Worm (Caenorhabditis elegans) whole organism, dauer: ENCODE results near the gene Y116A8C.38.
"Not testable (repeated sequence)": the region's sequence is repeated elsewhere in the genome, so short reads cannot be mapped to it uniquely, and the experiment has no call there.

Source experiments
- unc-62 ChIP-seq: sonication (generic microtip); optimal IDR thresholded peaks from 2 replicates; lab custom pipeline; 2017; ENCODE audit warnings: missing biosample characterization, missing genetic modification reagents, missing genetic modification characterization

Y116A8C.38 gene

ce11 chrIV:17108805-17109204 lies 22.5 kb upstream of the Y116A8C.38 start:
- TF ChIP-seq unc-62 (GFP tag; lab: Kevin White, UChicago) = no peak

- no peak for TF ChIP-seq unc-62 (GFP tag; lab: Kevin White, UChicago)
These were observed 21.9 kb upstream of the Y116A8C.38 start for ce11 chrIV:17109436-17109835.

- TF ChIP-seq unc-62 (GFP tag; lab: Kevin White, UChicago) = no peak
These were observed 20.5 kb upstream of the Y116A8C.38 start, which contains the start of gene sfa-1 for ce11 chrIV:17110882-17111281. sfa-1 (minus strand) TSS chrIV:17110982.

ce11 chrIV:17111813-17112212 lies 19.5 kb upstream of the Y116A8C.38 start, which contains the start of gene Y116A8C.33:
Y116A8C.33 (plus strand) TSS chrIV:17112113.
- TF ChIP-seq unc-62 (GFP tag; lab: Kevin White, UChicago) = no peak

ce11 chrIV:17116345-17116744 lies 15.0 kb upstream of the Y116A8C.38 start, which contains the start of gene cyn-13:
cyn-13 (minus strand) TSS chrIV:17116657.
- TF ChIP-seq unc-62 (GFP tag; lab: Kevin White, UChicago) = no peak

- TF ChIP-seq unc-62 (GFP tag; lab: Kevin White, UChicago) = no peak
These were observed 14.5 kb upstream of the Y116A8C.38 start for ce11 chrIV:17116821-17117220.

ce11 chrIV:17118585-17118984 lies 12.8 kb upstream of the Y116A8C.38 start, which contains the start of gene uaf-2:
uaf-2 (minus strand) TSS chrIV:17118767.
- no peak for TF ChIP-seq unc-62 (GFP tag; lab: Kevin White, UChicago)

- TF ChIP-seq unc-62 (GFP tag; lab: Kevin White, UChicago) = no peak
These were observed 12.2 kb upstream of the Y116A8C.38 start, which contains the start of gene itsn-1 for ce11 chrIV:17118987-17119732. itsn-1 (plus strand) TSS chrIV:17119682.

ce11 chrIV:17121058-17121773 lies 10.1 kb upstream of the Y116A8C.38 start:
- no peak for TF ChIP-seq unc-62 (GFP tag; lab: Kevin White, UChicago)

- TF ChIP-seq unc-62 (GFP tag; lab: Kevin White, UChicago) = no peak
These were observed 5.4 kb upstream of the Y116A8C.38 start for ce11 chrIV:17125967-17126366.

ce11 chrIV:17126512-17126911 lies 4.8 kb upstream of the Y116A8C.38 start:
- no peak for TF ChIP-seq unc-62 (GFP tag; lab: Kevin White, UChicago)

- TF ChIP-seq unc-62 (GFP tag; lab: Kevin White, UChicago) = no peak
These were observed 19.1 kb downstream of the Y116A8C.38 start for ce11 chrIV:17150418-17150817.

- no peak for TF ChIP-seq unc-62 (GFP tag; lab: Kevin White, UChicago)
These were observed 19.5 kb downstream of the Y116A8C.38 start, which contains the start of gene Y116A8C.40 for ce11 chrIV:17150871-17151270. Y116A8C.40 (minus strand) TSS chrIV:17150971.

- TF ChIP-seq unc-62 (GFP tag; lab: Kevin White, UChicago) = no peak
These were observed 21.7 kb downstream of the Y116A8C.38 start for ce11 chrIV:17153002-17153401.

- no peak for TF ChIP-seq unc-62 (GFP tag; lab: Kevin White, UChicago)
These were observed 31.2 kb downstream of the Y116A8C.38 start, which contains the start of gene skr-13 for ce11 chrIV:17162515-17162914. skr-13 (minus strand) TSS chrIV:17162615.

ce11 chrIV:17163273-17163672 lies 31.9 kb downstream of the Y116A8C.38 start, which contains the start of gene skr-9:
skr-9 (plus strand) TSS chrIV:17163573.
- not testable (repeated sequence) for TF ChIP-seq unc-62 (GFP tag; lab: Kevin White, UChicago)
